Worm (Caenorhabditis elegans) whole organism, late embryonic: ENCODE data around the gene cccp-1.

Source experiments
- C38D4.7 ChIP-seq: fragments of 200-800 bp; sonication (Bioruptor generic); optimal IDR thresholded peaks from 2 replicates; lab custom pipeline; 2018; ENCODE audit warnings: mild to moderate bottlenecking, missing genetic modification characterization, moderate library complexity, missing compliant biosample characterization
- K02D7.2 ChIP-seq: sonication (generic microtip); optimal IDR thresholded peaks from 2 replicates; lab custom pipeline; 2017; ENCODE audit warnings: mild to moderate bottlenecking, missing genetic modification characterization, missing compliant biosample characterization
- T23F11.4 ChIP-seq: fragments of 200-800 bp; sonication (Bioruptor generic); optimal IDR thresholded peaks from 2 replicates; lab custom pipeline; 2018; ENCODE audit warnings: mild to moderate bottlenecking, missing genetic modification characterization, missing compliant biosample characterization
- Y22D7AL.16 ChIP-seq: sonication (generic microtip); optimal IDR thresholded peaks from 2 replicates; lab custom pipeline; 2016; ENCODE audit warnings: missing genetic modification characterization, missing compliant biosample characterization
- ahr-1 ChIP-seq: sonication (generic microtip); optimal IDR thresholded peaks from 2 replicates; lab custom pipeline; 2016; ENCODE audit warnings: missing genetic modification characterization, missing compliant biosample characterization
- ama-1 ChIP-seq: fragments of 150-350 bp; optimal IDR thresholded peaks from 2 replicates; lab custom pipeline; 2014
- ceh-18 ChIP-seq: sonication (generic microtip); optimal IDR thresholded peaks from 2 replicates; lab custom pipeline; 2016; ENCODE audit warnings: missing genetic modification characterization, missing compliant biosample characterization
- ceh-19 ChIP-seq: fragments of 200-800 bp; sonication (Bioruptor generic); optimal IDR thresholded peaks from 2 replicates; lab custom pipeline; 2018; ENCODE audit warnings: mild to moderate bottlenecking, missing genetic modification characterization, missing compliant biosample characterization
- ceh-22 ChIP-seq: sonication (generic microtip); optimal IDR thresholded peaks from 2 replicates; lab custom pipeline; 2017; ENCODE audit warnings: missing biosample characterization, missing genetic modification characterization
- ceh-30 ChIP-seq: fragments of 150-350 bp; optimal IDR thresholded peaks from 2 replicates; lab custom pipeline; 2014; ENCODE audit warnings: missing biosample characterization, missing genetic modification characterization
- ceh-31 ChIP-seq: sonication (generic microtip); optimal IDR thresholded peaks from 2 replicates; lab custom pipeline; 2016; ENCODE audit warnings: missing genetic modification characterization, missing compliant biosample characterization
- ceh-45 ChIP-seq: fragments of 200-800 bp; sonication (Bioruptor generic); IDR thresholded peaks from 2 replicates; pipeline ENCODE4 v1.3.6; 2022; ENCODE audit warnings: missing genetic modification reagents, missing genetic modification characterization, missing compliant biosample characterization
- ceh-48 ChIP-seq: sonication (generic microtip); optimal IDR thresholded peaks from 2 replicates; lab custom pipeline; 2016; ENCODE audit warnings: missing genetic modification characterization, inconsistent platforms, missing compliant biosample characterization
- ceh-6 ChIP-seq: fragments of 200-800 bp; sonication (Bioruptor generic); optimal IDR thresholded peaks from 2 replicates; lab custom pipeline; 2018; ENCODE audit warnings: mild to moderate bottlenecking, missing genetic modification characterization, missing compliant biosample characterization
- elt-4 ChIP-seq: sonication (generic microtip); optimal IDR thresholded peaks from 2 replicates; lab custom pipeline; 2016; ENCODE audit warnings: missing genetic modification characterization, missing compliant biosample characterization
- ets-4 ChIP-seq: sonication (generic microtip); optimal IDR thresholded peaks from 2 replicates; lab custom pipeline; 2016; ENCODE audit warnings: missing genetic modification characterization, missing compliant biosample characterization
- eyg-1 ChIP-seq: sonication (generic microtip); optimal IDR thresholded peaks from 2 replicates; lab custom pipeline; 2016; ENCODE audit warnings: missing genotype, missing genetic modification characterization, missing compliant biosample characterization
- fax-1 ChIP-seq: sonication (generic microtip); optimal IDR thresholded peaks from 2 replicates; lab custom pipeline; 2016; ENCODE audit warnings: missing genotype, missing genetic modification characterization, missing compliant biosample characterization
- gmeb-2 ChIP-seq: sonication (generic microtip); optimal IDR thresholded peaks from 2 replicates; lab custom pipeline; 2016; ENCODE audit warnings: missing genetic modification characterization, inconsistent platforms, missing compliant biosample characterization
- hlh-15 ChIP-seq: sonication (generic microtip); optimal IDR thresholded peaks from 2 replicates; lab custom pipeline; 2016; ENCODE audit warnings: missing genetic modification characterization, missing compliant biosample characterization
- hlh-30 ChIP-seq: sonication (generic microtip); optimal IDR thresholded peaks from 2 replicates; lab custom pipeline; 2017; ENCODE audit warnings: antibody characterized with exemption, missing genetic modification characterization, missing compliant biosample characterization; ENCODE audit not compliant: insufficient read depth
- hlh-6 ChIP-seq: sonication (generic microtip); optimal IDR thresholded peaks from 2 replicates; lab custom pipeline; 2016; ENCODE audit warnings: missing genotype, missing genetic modification characterization, missing compliant biosample characterization
- hlh-8 ChIP-seq: sonication (generic microtip); optimal IDR thresholded peaks from 2 replicates; lab custom pipeline; 2016; ENCODE audit warnings: missing genotype, missing genetic modification characterization, missing compliant biosample characterization
- lim-6 ChIP-seq: sonication (generic microtip); optimal IDR thresholded peaks from 2 replicates; lab custom pipeline; 2016; ENCODE audit warnings: missing genetic modification characterization, missing compliant biosample characterization
- nfya-1 ChIP-seq: sonication (generic microtip); optimal IDR thresholded peaks from 2 replicates; lab custom pipeline; 2017; ENCODE audit warnings: missing genetic modification characterization, mild to moderate bottlenecking, missing compliant biosample characterization, antibody characterized with exemption, moderate library complexity
- nhr-11 ChIP-seq: fragments of 150-350 bp; optimal IDR thresholded peaks from 2 replicates; lab custom pipeline; 2014; ENCODE audit warnings: missing biosample characterization, missing genetic modification characterization
- nhr-232 ChIP-seq: sonication (generic microtip); optimal IDR thresholded peaks from 2 replicates; lab custom pipeline; 2016; ENCODE audit warnings: missing genetic modification characterization, missing compliant biosample characterization
- odd-2 ChIP-seq: sonication (generic microtip); optimal IDR thresholded peaks from 2 replicates; lab custom pipeline; 2017; ENCODE audit warnings: antibody characterized with exemption, mild to moderate bottlenecking, missing genetic modification characterization, missing compliant biosample characterization
- pag-3 ChIP-seq: sonication (generic microtip); optimal IDR thresholded peaks from 2 replicates; lab custom pipeline; 2016; ENCODE audit warnings: missing compliant biosample characterization, missing genetic modification characterization, borderline replicate concordance
- pax-1 ChIP-seq: fragments of 150-350 bp; optimal IDR thresholded peaks from 2 replicates; lab custom pipeline; 2014; ENCODE audit warnings: missing biosample characterization, missing genetic modification characterization
- pha-2 ChIP-seq: sonication (generic microtip); optimal IDR thresholded peaks from 2 replicates; lab custom pipeline; 2017; ENCODE audit warnings: mild to moderate bottlenecking, missing genetic modification characterization, missing compliant biosample characterization
- pqm-1 ChIP-seq: sonication (generic microtip); optimal IDR thresholded peaks from 2 replicates; lab custom pipeline; 2016; ENCODE audit warnings: missing genetic modification characterization, missing compliant biosample characterization
- sox-2 ChIP-seq: fragments of 200-800 bp; sonication (Bioruptor generic); IDR thresholded peaks from 2 replicates; pipeline ENCODE4 v1.3.6; 2022; ENCODE audit warnings: missing genetic modification reagents, missing genetic modification characterization, missing compliant biosample characterization
- sox-4 ChIP-seq: sonication (generic microtip); optimal IDR thresholded peaks from 2 replicates; lab custom pipeline; 2017; ENCODE audit warnings: mild to moderate bottlenecking, missing genetic modification characterization, inconsistent platforms, missing compliant biosample characterization
- syd-9 ChIP-seq: sonication (generic microtip); optimal IDR thresholded peaks from 2 replicates; lab custom pipeline; 2016; ENCODE audit warnings: mild to moderate bottlenecking, missing genetic modification characterization, moderate library complexity, missing compliant biosample characterization
- tbx-2 ChIP-seq: sonication (generic microtip); optimal IDR thresholded peaks from 2 replicates; lab custom pipeline; 2016; ENCODE audit warnings: missing genetic modification characterization, missing compliant biosample characterization
- tbx-7 ChIP-seq: sonication (generic microtip); optimal IDR thresholded peaks from 2 replicates; lab custom pipeline; 2016; ENCODE audit warnings: missing genotype, missing genetic modification characterization, missing compliant biosample characterization
- ttx-3 ChIP-seq: sonication (generic microtip); optimal IDR thresholded peaks from 2 replicates; lab custom pipeline; 2016; ENCODE audit warnings: missing genetic modification reagents, missing genetic modification characterization, missing compliant biosample characterization
- unc-3 ChIP-seq, 2 experiments: fragments of 200-800 bp in 1 of 2; sonication (Bioruptor generic) in 1 of 2; sonication (generic microtip) in 1 of 2; conservative IDR thresholded peaks in 1 of 2; optimal IDR thresholded peaks in 1 of 2; 2 replicates each; pipeline versions ENCODE4 v1.3.6 to Lab custom; 2016 to 2022; ENCODE audit warnings: missing compliant biosample characterization in 2 of 2, missing genetic modification characterization in 2 of 2, missing genetic modification reagents in 1 of 2
- unc-42 ChIP-seq: sonication (generic microtip); optimal IDR thresholded peaks from 2 replicates; lab custom pipeline; 2016; ENCODE audit warnings: missing genotype, missing genetic modification characterization, missing compliant biosample characterization
- unc-55 ChIP-seq: sonication (generic microtip); optimal IDR thresholded peaks from 2 replicates; lab custom pipeline; 2017; ENCODE audit warnings: missing biosample characterization, missing genetic modification reagents, missing genetic modification characterization
- unc-86 ChIP-seq: sonication (generic microtip); optimal IDR thresholded peaks from 2 replicates; lab custom pipeline; 2016; ENCODE audit warnings: missing genetic modification characterization, missing compliant biosample characterization
- zip-5 ChIP-seq: sonication (generic microtip); optimal IDR thresholded peaks from 2 replicates; lab custom pipeline; 2016; ENCODE audit warnings: missing genetic modification characterization, missing compliant biosample characterization

The cccp-1 gene

DNA sequence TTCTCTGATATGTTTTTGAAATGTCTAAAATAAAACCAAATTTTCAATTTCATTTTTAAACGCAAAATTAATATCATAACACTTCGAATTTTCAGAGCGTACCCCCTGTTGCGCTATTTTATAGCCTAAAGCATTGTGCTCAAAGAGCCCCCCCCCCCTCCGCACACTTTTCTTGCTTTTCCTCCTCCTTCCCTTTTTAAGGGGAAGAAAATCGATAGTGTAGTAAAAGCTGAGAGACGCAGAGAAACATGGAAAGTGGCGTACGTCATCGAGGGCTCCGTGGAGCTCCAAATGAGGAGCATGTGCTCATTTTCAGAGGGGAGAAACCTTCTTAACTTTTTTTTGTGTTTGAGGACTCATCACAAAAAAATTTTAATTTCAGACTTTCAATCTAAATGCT, at the start of gene cccp-1:
TSS of gene cccp-1 (plus strand) at position 377 of the 400 bp plus-strand sequence.
- TF ChIP-seq tbx-2 (tag; lab: Kevin White, UChicago): no peak
- TF ChIP-seq zip-5 (tag; lab: Kevin White, UChicago): no peak
- TF ChIP-seq ceh-6: no peak
- no peak for TF ChIP-seq hlh-8 (tag; lab: Kevin White, UChicago)
- TF ChIP-seq unc-3 (GFP tag; conservative IDR thresholded peaks at IDR 0.05; lab: Robert Waterston, UW): no peak
- TF ChIP-seq unc-3 (tag; optimal IDR thresholded peaks at IDR 0.05; lab: Kevin White, UChicago): no peak
- peak; percentile 7 for TF ChIP-seq ceh-19 (GFP tag; lab: Kevin White, UChicago)
- peak; percentile 39 for TF ChIP-seq unc-42 (tag; lab: Kevin White, UChicago)
- TF ChIP-seq odd-2: no peak
- peak; percentile 95 for TF ChIP-seq ceh-48 (tag; lab: Kevin White, UChicago)
- TF ChIP-seq ceh-31 (tag; lab: Kevin White, UChicago): peak; percentile 39
- peak; percentile 25 for TF ChIP-seq nfya-1 (tag; lab: Kevin White, UChicago)

DNA sequence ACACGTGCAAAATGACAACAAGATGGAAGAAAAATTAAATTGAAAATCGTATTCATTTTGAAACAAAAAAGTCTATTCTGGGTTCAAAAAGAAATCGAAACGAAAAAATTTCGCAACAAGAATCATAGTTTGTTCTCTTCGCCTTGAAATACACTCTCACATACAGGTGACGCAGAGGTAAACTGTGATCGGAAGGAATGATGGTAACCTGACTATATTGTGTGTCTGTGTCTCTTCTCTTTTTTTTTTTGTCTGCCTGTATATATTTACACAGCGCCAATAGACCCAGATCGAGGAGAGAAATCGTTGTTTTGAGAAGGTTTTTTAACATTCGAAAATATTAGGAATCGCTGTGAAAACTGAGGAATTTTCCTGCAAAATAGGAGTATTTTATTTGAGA, 48.6 kb upstream of the cccp-1 start:
- TF ChIP-seq fax-1 (tag; lab: Kevin White, UChicago) (no peak), unc-42 (tag; lab: Kevin White, UChicago) (no peak), ttx-3 (tag; lab: Kevin White, UChicago) (no peak), unc-86 (tag; lab: Kevin White, UChicago) (no peak), pqm-1 (tag; lab: Kevin White, UChicago) (no peak), nhr-11 (tag; lab: Kevin White, UChicago) (no peak), ceh-48 (tag; lab: Kevin White, UChicago) (no peak), pax-1 (tag; lab: Kevin White, UChicago) (no peak), ama-1 (no peak), hlh-6 (tag; lab: Kevin White, UChicago) (no peak), ahr-1 (no peak), sox-2 (GFP tag; lab: Robert Waterston, UW) (no peak), ets-4 (tag; lab: Kevin White, UChicago) (no peak), sox-4 (tag; lab: Kevin White, UChicago) (no peak), Y22D7AL.16 (no peak), ceh-45 (GFP tag; lab: Robert Waterston, UW) (no peak), nhr-232 (no peak)

DNA sequence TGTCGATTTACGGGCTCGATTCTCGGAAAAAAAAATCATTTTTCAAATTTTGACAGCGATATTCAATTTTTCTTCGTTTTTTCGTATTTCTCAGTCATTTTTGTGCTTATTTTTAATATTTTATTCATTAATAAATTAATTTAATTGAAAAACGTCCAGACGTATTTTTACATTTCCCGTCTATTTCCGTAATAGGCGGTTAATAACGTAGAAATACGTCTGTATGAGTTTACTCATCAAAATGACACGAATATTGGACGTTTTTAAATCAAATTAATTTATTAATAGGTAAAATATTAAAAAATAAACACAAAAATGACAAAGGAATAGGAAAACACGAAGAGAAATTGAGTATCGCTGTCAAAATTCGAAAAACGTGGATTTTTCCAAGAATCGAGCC, 48.0 kb upstream of the cccp-1 start:
- TF ChIP-seq K02D7.2 (tag; lab: Kevin White, UChicago): no peak
- no peak for TF ChIP-seq gmeb-2 (tag; lab: Kevin White, UChicago)
- no peak for TF ChIP-seq sox-2 (GFP tag; lab: Robert Waterston, UW)
- TF ChIP-seq unc-86 (tag; lab: Kevin White, UChicago): no peak
- TF ChIP-seq eyg-1 (tag; lab: Kevin White, UChicago): no peak
- no peak for TF ChIP-seq pag-3
- TF ChIP-seq syd-9 (tag; lab: Kevin White, UChicago): no peak

DNA sequence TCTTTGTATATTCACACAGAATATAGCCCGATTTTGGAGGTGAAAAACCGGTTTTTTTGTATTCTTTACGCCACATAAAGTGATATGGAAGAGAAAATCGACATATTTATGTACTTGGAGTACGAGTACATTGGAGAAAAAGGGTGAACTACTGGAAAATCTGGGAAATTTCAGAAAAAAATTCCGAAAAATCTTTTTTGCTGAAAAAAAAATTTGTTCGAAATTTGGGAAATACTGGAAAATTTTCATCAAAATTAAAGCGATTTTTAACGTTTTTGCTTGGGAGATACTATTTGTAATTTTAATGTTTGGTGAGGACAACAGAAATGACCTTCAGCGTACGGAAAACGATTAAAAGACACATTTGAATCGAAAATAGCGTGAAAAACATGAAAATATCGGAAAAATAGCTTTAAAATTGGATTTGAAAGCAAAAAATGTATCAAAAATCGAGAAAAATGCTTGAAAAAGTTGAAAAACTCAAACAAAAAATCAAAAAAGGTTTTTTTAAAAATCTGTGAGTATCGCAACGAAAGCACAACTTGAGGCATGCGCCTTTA, 46.7 kb upstream of the cccp-1 start:
- TF ChIP-seq lim-6 (tag; lab: Kevin White, UChicago) (no peak), gmeb-2 (tag; lab: Kevin White, UChicago) (no peak), tbx-7 (tag; lab: Kevin White, UChicago) (no peak), unc-55 (no peak), ceh-31 (tag; lab: Kevin White, UChicago) (no peak), ceh-48 (tag; lab: Kevin White, UChicago) (no peak), hlh-6 (tag; lab: Kevin White, UChicago) (no peak), elt-4 (no peak), pha-2 (tag; lab: Kevin White, UChicago) (no peak), ceh-22 (tag; lab: Kevin White, UChicago) (no peak), hlh-15 (tag; lab: Kevin White, UChicago) (no peak), hlh-8 (tag; lab: Kevin White, UChicago) (no peak), hlh-30 (tag; lab: Kevin White, UChicago) (no peak), ceh-30 (tag; lab: Kevin White, UChicago) (no peak), ceh-18 (tag; lab: Kevin White, UChicago) (no peak), C38D4.7 (GFP tag; lab: Kevin White, UChicago) (no peak), pqm-1 (tag; lab: Kevin White, UChicago) (no peak), T23F11.4 (GFP tag; lab: Kevin White, UChicago) (no peak)
